Worm (Caenorhabditis elegans): ENCODE measurements around the gene hpo-12.

DNA sequence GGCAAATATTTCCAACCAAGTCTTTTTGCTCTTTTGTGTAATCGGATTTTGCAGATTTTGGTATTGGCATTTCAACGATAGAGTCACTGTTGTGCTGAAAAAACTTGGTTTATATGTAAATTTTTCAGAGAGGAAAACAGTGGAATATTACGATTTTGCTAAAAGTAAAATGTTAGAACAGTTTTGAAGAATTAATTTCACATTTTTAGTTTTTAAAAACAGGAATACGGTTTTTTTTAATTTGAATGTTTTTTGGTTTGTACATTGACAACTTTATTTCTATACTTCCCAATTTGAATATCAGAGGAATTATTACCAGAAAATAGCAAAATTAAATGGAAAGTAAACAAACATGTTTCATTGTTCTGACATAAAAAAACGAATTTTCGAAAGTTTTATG lies 30.4 kb upstream of the hpo-12 start, which contains the start of gene dnj-26:
- TF ChIP-seq lin-39 (tag; optimal IDR thresholded peaks at IDR 0.05) (no peak), nhr-11 (tag; optimal IDR thresholded peaks at IDR 0.05) (no peak), dpl-1 (GFP tag; optimal IDR thresholded peaks at IDR 0.05) (no peak), skn-1 (tag; optimal IDR thresholded peaks at IDR 0.05) (no peak), tlp-1 (tag; optimal IDR thresholded peaks at IDR 0.05) (no peak), ceh-82 (tag; optimal IDR thresholded peaks at IDR 0.05) (no peak), snu-23 (GFP tag; optimal IDR thresholded peaks at IDR 0.05) (no peak), nhr-76 (tag; optimal IDR thresholded peaks at IDR 0.05) (no peak), nhr-12 (tag; optimal IDR thresholded peaks at IDR 0.05) (no peak), elt-2 (tag; optimal IDR thresholded peaks at IDR 0.05) (no peak), elt-3 (tag; optimal IDR thresholded peaks at IDR 0.05) (no peak), nhr-77 (tag; optimal IDR thresholded peaks at IDR 0.05) (no peak), lin-15B (tag; optimal IDR thresholded peaks at IDR 0.05) (no peak), dsc-1 (tag; optimal IDR thresholded peaks at IDR 0.05) (no peak)
